Worm (Caenorhabditis elegans) whole organism, L4/young adult: ENCODE measurements around the gene nspc-7.

ENCODE experiments used
- W03F9.2 ChIP-seq: fragments of 150-350 bp; optimal IDR thresholded peaks from 2 replicates; lab custom pipeline; 2014; ENCODE audit warnings: missing biosample characterization, missing genetic modification characterization
- dao-5 ChIP-seq: sonication (generic microtip); optimal IDR thresholded peaks from 2 replicates; lab custom pipeline; 2016; ENCODE audit warnings: missing genotype, missing genetic modification characterization, moderate library complexity, missing compliant biosample characterization
- him-1 ChIP-seq: sonication (generic microtip); optimal IDR thresholded peaks from 2 replicates; lab custom pipeline; 2016; ENCODE audit warnings: missing genotype, missing genetic modification reagents, missing genetic modification characterization, missing compliant biosample characterization

DNA sequence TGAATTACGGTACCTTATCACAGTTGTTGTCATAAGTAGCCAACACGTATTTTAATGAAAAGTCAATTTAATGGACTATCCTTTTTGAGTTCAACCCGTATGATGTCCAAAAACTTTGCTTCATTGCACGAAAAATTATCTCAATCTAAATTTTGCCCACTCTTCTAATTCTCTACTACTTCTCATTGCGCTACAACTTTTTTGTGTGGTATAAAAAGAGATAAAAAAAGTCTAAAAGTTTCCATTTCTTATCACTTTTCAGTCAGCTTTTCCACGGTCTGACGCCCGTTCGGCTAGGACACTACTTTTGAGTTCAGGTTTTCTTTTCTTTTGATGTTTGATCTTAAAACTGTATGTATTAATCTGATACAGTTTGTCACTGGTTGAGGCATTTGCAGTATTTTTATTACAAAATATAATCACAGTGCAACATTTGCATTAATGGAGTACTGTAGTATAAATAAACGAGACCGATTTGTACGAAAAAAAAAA, 26.2 kb downstream of the nspc-7 start:
- TF ChIP-seq him-1 (tag; lab: Kevin White, UChicago): no peak
- TF ChIP-seq dao-5: no peak
- no peak for TF ChIP-seq W03F9.2
